Worm (Caenorhabditis elegans) whole organism, L1 larva: ENCODE measurements around the gene glb-29.

Experiments used
- C16A3.4 ChIP-seq: fragments of 150-350 bp; optimal IDR thresholded peaks from 2 replicates; lab custom pipeline; 2014; ENCODE audit warnings: missing biosample characterization, missing genetic modification characterization
- aha-1 ChIP-seq: fragments of 150-350 bp; optimal IDR thresholded peaks from 2 replicates; lab custom pipeline; 2014; ENCODE audit warnings: missing biosample characterization, missing genetic modification characterization
- aly-2 ChIP-seq: fragments of 150-350 bp; optimal IDR thresholded peaks from 2 replicates; lab custom pipeline; 2014; ENCODE audit warnings: missing biosample characterization, missing genetic modification characterization
- blmp-1 ChIP-seq: fragments of 150-350 bp; optimal IDR thresholded peaks from 2 replicates; lab custom pipeline; 2014; ENCODE audit warnings: missing biosample characterization, missing genetic modification characterization
- dpl-1 ChIP-seq, 3 experiments: fragments of 150-350 bp in 2 of 3; sonication (generic microtip) in 1 of 3; optimal IDR thresholded peaks; 2 replicates each; lab custom pipeline; 2014 to 2017; ENCODE audit warnings: missing biosample characterization in 3 of 3, missing genetic modification characterization in 3 of 3, missing genetic modification reagents in 3 of 3
- ets-5 ChIP-seq: fragments of 200-800 bp; sonication (Bioruptor generic); IDR thresholded peaks from 2 replicates; pipeline ENCODE4 v1.3.6; 2022; ENCODE audit warnings: missing genetic modification characterization, missing compliant biosample characterization
- fkh-8 ChIP-seq: sonication (generic microtip); optimal IDR thresholded peaks from 2 replicates; lab custom pipeline; 2016; ENCODE audit warnings: mild to moderate bottlenecking, missing genetic modification characterization, missing compliant biosample characterization
- fos-1 ChIP-seq: fragments of 150-350 bp; optimal IDR thresholded peaks from 2 replicates; lab custom pipeline; 2014; ENCODE audit warnings: missing biosample characterization, missing genetic modification characterization
- hpl-2 ChIP-seq: fragments of 150-350 bp; optimal IDR thresholded peaks from 2 replicates; lab custom pipeline; 2014; ENCODE audit warnings: missing biosample characterization, missing genetic modification reagents, missing genetic modification characterization
- lin-15B ChIP-seq: fragments of 150-350 bp; sonication (generic microtip); optimal IDR thresholded peaks from 3 replicates; lab custom pipeline; 2014; ENCODE audit warnings: missing biosample characterization, missing genetic modification characterization
- lin-35 ChIP-seq, 2 experiments: fragments of 150-350 bp; optimal IDR thresholded peaks; 2 replicates each; lab custom pipeline; 2014; ENCODE audit warnings: missing biosample characterization in 2 of 2, missing genetic modification characterization in 2 of 2, missing genetic modification reagents in 2 of 2
- lsy-2 ChIP-seq, 2 experiments: fragments of 150-350 bp; optimal IDR thresholded peaks; 2 replicates each; lab custom pipeline; 2014; ENCODE audit warnings: missing biosample characterization in 2 of 2, missing genetic modification characterization in 2 of 2
- mef-2 ChIP-seq: fragments of 150-350 bp; optimal IDR thresholded peaks from 2 replicates; lab custom pipeline; 2014; ENCODE audit warnings: missing biosample characterization, missing genetic modification characterization
- nhr-47 ChIP-seq: sonication (generic microtip); optimal IDR thresholded peaks from 2 replicates; lab custom pipeline; 2016; ENCODE audit warnings: mild to moderate bottlenecking, missing genetic modification characterization, moderate library complexity, missing compliant biosample characterization
- nhr-77 ChIP-seq: fragments of 150-350 bp; optimal IDR thresholded peaks from 2 replicates; lab custom pipeline; 2014; ENCODE audit warnings: missing biosample characterization, missing genetic modification characterization
- nhr-85 ChIP-seq: sonication (generic microtip); peaks from one replicate; lab custom pipeline; 2016; ENCODE audit warnings: missing genetic modification characterization, inconsistent platforms, missing compliant biosample characterization
- nhr-90 ChIP-seq: sonication (generic microtip); optimal IDR thresholded peaks from 2 replicates; lab custom pipeline; 2016; ENCODE audit warnings: mild to moderate bottlenecking, missing genetic modification characterization, missing compliant biosample characterization; ENCODE audit not compliant: poor library complexity
- skn-1 ChIP-seq: fragments of 150-350 bp; optimal IDR thresholded peaks from 2 replicates; lab custom pipeline; 2014; ENCODE audit warnings: missing biosample characterization, missing genetic modification characterization
- sptf-1 ChIP-seq: fragments of 150-350 bp; optimal IDR thresholded peaks from 2 replicates; lab custom pipeline; 2014; ENCODE audit warnings: missing biosample characterization, missing genetic modification characterization
- unc-30 ChIP-seq: sonication (generic microtip); optimal IDR thresholded peaks from 2 replicates; lab custom pipeline; 2017; ENCODE audit warnings: missing biosample characterization, missing genetic modification characterization
- unc-62 ChIP-seq: fragments of 150-350 bp; optimal IDR thresholded peaks from 2 replicates; lab custom pipeline; 2014; ENCODE audit warnings: missing biosample characterization, missing genetic modification reagents, missing genetic modification characterization
- zip-4 ChIP-seq: fragments of 200-800 bp; sonication (Bioruptor generic); optimal IDR thresholded peaks from 2 replicates; lab custom pipeline; 2018; ENCODE audit warnings: mild to moderate bottlenecking, missing genetic modification characterization, moderate library complexity, missing compliant biosample characterization

The glb-29 gene

DNA sequence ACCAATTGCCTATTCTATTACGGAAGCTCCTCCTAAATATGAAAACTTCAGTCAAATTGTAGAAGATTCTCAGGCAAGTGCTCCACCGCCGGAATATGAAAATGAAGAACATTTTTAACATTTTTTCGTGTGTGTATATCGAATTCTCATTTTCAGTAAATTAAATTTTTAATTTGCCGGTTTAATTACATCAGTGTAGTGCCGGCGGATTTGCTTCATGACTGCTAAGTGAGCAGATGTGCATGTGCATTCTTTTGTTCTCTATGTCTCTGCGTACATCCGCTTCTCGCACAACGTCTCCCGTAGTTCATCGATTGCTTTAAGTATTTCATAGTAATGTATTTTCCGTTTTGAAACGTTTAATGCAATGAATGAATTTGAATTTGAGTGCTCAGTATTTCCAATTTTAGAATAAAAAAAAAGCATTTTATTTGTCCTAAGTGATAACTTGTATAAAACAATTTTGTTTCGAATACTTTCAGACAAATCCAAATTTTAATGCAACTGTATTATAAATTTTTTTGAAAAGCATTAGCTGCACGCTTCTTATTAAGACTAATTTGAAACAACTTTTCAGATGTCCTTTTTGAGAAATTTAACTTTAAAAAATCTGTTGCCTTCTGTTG is 58.7 kb downstream of the glb-29 start, which contains the start of gene Y17G7B.22:
Gene Y17G7B.22 (plus strand): TSS at position 576 of the 626 bp plus-strand sequence.
- TF ChIP-seq blmp-1 (tag; lab: Kevin White, UChicago) (no peak), ets-5 (no peak), unc-62 (GFP tag; lab: Kevin White, UChicago) (no peak), hpl-2 (GFP tag; lab: Kevin White, UChicago) (no peak), sptf-1 (no peak), skn-1 (tag; lab: Kevin White, UChicago) (no peak), fos-1 (tag; lab: Kevin White, UChicago) (no peak), nhr-47 (tag; lab: Kevin White, UChicago) (no peak), unc-30 (tag; lab: Kevin White, UChicago) (no peak), nhr-90 (no peak)

DNA sequence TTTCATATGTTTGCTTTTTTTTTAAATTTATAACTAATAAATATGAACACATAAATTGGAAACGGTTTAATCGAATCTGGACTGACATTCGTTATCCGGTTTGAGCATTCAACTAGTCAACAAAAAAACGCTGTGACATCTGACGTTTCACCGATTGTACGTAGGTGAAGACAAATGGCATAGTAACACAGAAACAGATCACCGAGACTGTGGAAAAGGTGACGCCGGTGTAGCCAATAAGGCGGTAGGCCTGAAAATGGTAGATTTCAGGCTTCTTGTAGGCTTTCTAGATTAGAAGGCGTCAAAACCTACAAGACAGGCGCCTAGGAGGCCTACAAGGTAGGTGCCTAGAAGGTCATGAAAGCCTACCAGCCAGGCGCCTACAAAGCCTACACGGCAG is 62.4 kb downstream of the glb-29 start:
- no peak for TF ChIP-seq nhr-77 (tag; lab: Kevin White, UChicago)
- TF ChIP-seq zip-4: no peak
- no peak for TF ChIP-seq mef-2 (tag; lab: Kevin White, UChicago)
- no peak for TF ChIP-seq lin-15B (tag; lab: Kevin White, UChicago)
- TF ChIP-seq dpl-1 (GFP tag; optimal IDR thresholded peaks at IDR 0.05; lab: Kevin White, UChicago): no peak
- no peak for TF ChIP-seq aha-1 (tag; lab: Kevin White, UChicago)
- TF ChIP-seq lin-35 (GFP tag; optimal IDR thresholded peaks at IDR 0.05; lab: Kevin White, UChicago): no peak
- TF ChIP-seq fkh-8: no peak
- TF ChIP-seq C16A3.4: no peak
- no peak for TF ChIP-seq nhr-85
- TF ChIP-seq aly-2 (tag; lab: Kevin White, UChicago): no peak
- no peak for TF ChIP-seq lsy-2 (tag; optimal IDR thresholded peaks at IDR 0.05; lab: Kevin White, UChicago)
